Worm (Caenorhabditis elegans) whole organism, L1 larva: ENCODE results near the gene mrps-35.

Source experiments
- ceh-82 ChIP-seq, 3 experiments: fragments of 150-350 bp in 1 of 3; sonication (generic microtip) in 2 of 3; optimal IDR thresholded peaks; 2 replicates each; lab custom pipeline; 2014 to 2017; ENCODE audit warnings: missing biosample characterization in 3 of 3, missing genetic modification characterization in 3 of 3
- elt-3 ChIP-seq, 6 experiments: fragments of 150-350 bp in 1 of 6; sonication (generic microtip); optimal IDR thresholded peaks; 2 replicates each; lab custom pipeline; 2017 to 2018; ENCODE audit warnings: missing biosample characterization in 6 of 6, missing genetic modification characterization in 6 of 6, inconsistent platforms in 1 of 6
- nhr-77 ChIP-seq: fragments of 150-350 bp; optimal IDR thresholded peaks from 2 replicates; lab custom pipeline; 2014; ENCODE audit warnings: missing biosample characterization, missing genetic modification characterization
- unc-62 ChIP-seq: fragments of 150-350 bp; optimal IDR thresholded peaks from 2 replicates; lab custom pipeline; 2014; ENCODE audit warnings: missing biosample characterization, missing genetic modification reagents, missing genetic modification characterization
- zag-1 ChIP-seq: fragments of 150-350 bp; optimal IDR thresholded peaks from 2 replicates; lab custom pipeline; 2014; ENCODE audit warnings: missing biosample characterization, missing genetic modification characterization

DNA sequence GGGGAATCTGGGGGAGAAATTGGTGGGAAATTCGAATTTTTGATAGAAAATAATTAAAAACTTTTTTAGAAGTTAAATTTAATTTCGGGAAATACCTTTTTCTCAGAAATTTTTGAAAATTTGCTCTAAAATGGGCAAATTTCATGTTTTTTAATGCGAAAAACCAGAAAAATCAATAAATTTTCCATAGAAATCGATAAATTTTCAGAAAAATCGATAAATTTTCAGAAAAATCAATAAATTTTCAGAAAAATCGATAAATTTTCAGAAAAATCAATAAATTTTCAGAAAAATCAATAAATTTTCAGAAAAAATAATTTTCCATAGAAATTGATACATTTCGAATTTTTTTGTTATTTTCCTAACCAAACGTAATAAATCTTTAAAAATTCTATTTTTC is 5.0 kb downstream of the mrps-35 start:
- TF ChIP-seq ceh-82 (tag; optimal IDR thresholded peaks at IDR 0.05; lab: Kevin White, UChicago) (no peak), nhr-77 (tag; lab: Kevin White, UChicago) (no peak), zag-1 (no peak), unc-62 (GFP tag; lab: Kevin White, UChicago) (no peak), elt-3 (tag; optimal IDR thresholded peaks at IDR 0.05; lab: Kevin White, UChicago) (no peak)
